ENCODE assay signal across 1 worm cellular context in the genomic region with DNA sequence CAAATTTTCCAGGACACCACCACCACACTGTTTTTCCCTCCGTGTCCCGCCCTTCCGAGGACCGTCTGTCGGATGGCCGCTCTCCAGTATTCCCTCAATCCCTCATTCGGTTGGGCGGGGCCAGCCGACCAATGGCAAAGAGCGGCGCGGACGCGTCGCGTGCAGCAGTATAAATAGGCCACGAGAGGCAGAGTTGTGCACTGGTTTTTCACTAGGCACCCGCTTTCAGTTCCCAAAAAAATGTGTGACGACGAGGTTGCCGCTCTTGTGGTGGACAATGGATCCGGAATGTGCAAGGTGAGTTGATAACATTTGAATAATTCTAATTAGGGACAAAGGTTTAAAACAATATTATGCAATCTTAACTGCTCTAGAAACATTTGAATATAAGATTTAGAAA.
TF ChIP-seq lines count a peak whose summit lies in the region.

TSS of gene act-4 (plus strand) at position 200 of the 400 bp plus-strand sequence.

TF ChIP-seq in whole organism, L1 larva, 84 proteins besides CTCF, POLR2A, EP300 and RAD21 (continued from another document):
- TF ChIP-seq zip-4 (GFP tag; optimal IDR thresholded peaks at IDR 0.05; lab: Kevin White, UChicago) (peak; percentile 40), ceh-8 (GFP tag; optimal IDR thresholded peaks at IDR 0.05; lab: Kevin White, UChicago) (peak; percentile 26), dsc-1 (tag; optimal IDR thresholded peaks at IDR 0.05; lab: Kevin White, UChicago) (peak; percentile 87), nhr-11 (tag; optimal IDR thresholded peaks at IDR 0.05; lab: Kevin White, UChicago) (no peak), lir-3 (tag; optimal IDR thresholded peaks at IDR 0.05; lab: Kevin White, UChicago; ENCODE audit: poor library complexity) (peak; percentile 19), isw-1 (GFP tag; IDR thresholded peaks at IDR 0.05; lab: Robert Waterston, UW) (peak; percentile 44), ztf-11 (tag; optimal IDR thresholded peaks at IDR 0.05; lab: Kevin White, UChicago) (peak in 1 of 2 experiments; percentile 51), irx-1 (tag; optimal IDR thresholded peaks at IDR 0.05; lab: Kevin White, UChicago) (peak; percentile 71), grh-1 (GFP tag; IDR thresholded peaks at IDR 0.05; lab: Robert Waterston, UW) (peak; percentile 43; the same call in 1 of the 2 replicates), lsy-2 (tag; optimal IDR thresholded peaks at IDR 0.05; lab: Kevin White, UChicago) (peak; percentile 53 to 76), hlh-17 (GFP tag; optimal IDR thresholded peaks at IDR 0.05; lab: Kevin White, UChicago; ENCODE audit: borderline replicate concordance) (no peak), ets-5 (GFP tag; IDR thresholded peaks at IDR 0.05; lab: Robert Waterston, UW) (no peak), egl-13 (tag; optimal IDR thresholded peaks at IDR 0.05; lab: Kevin White, UChicago) (peak; percentile 7), ces-1 (GFP tag; optimal IDR thresholded peaks at IDR 0.05; lab: Kevin White, UChicago) (no peak), ceh-88 (GFP tag; IDR thresholded peaks at IDR 0.05; lab: Robert Waterston, UW) (no peak), unc-98 (GFP tag; IDR thresholded peaks at IDR 0.05; lab: Robert Waterston, UW) (0 out of 2 replicates have a peak, but pooled peaks have one; percentile 15), snu-23 (GFP tag; optimal IDR thresholded peaks at IDR 0.05; lab: Kevin White, UChicago) (peak; percentile 79), swsn-7 (tag; optimal IDR thresholded peaks at IDR 0.05; lab: Kevin White, UChicago) (peak; percentile 77), mef-2 (tag; optimal IDR thresholded peaks at IDR 0.05; lab: Kevin White, UChicago) (no peak), efl-3 (GFP tag; optimal IDR thresholded peaks at IDR 0.05; lab: Kevin White, UChicago) (no peak), hpl-2 (GFP tag; optimal IDR thresholded peaks at IDR 0.05; lab: Kevin White, UChicago) (no peak), fkh-8 (tag; optimal IDR thresholded peaks at IDR 0.05; lab: Kevin White, UChicago) (peak; percentile 78), fkh-4 (tag; optimal IDR thresholded peaks at IDR 0.05; lab: Kevin White, UChicago; ENCODE audit: borderline replicate concordance) (no peak), mdl-1 (tag; optimal IDR thresholded peaks at IDR 0.05; lab: Kevin White, UChicago) (peak in 1 of 2 experiments; percentile 27), snpc-4 (tag; optimal IDR thresholded peaks at IDR 0.05; lab: Kevin White, UChicago) (peak; percentile 11)
